Fruit fly (Drosophila melanogaster) whole organism, larva: Measurements from ENCODE around the gene prd.

Experiments
- noc ChIP-seq: fragments of 200-800 bp; sonication (Bioruptor generic); optimal IDR thresholded peaks from 3 replicates; lab custom pipeline; 2019; ENCODE audit warnings: missing biosample characterization, mild to moderate bottlenecking, missing genetic modification characterization, moderate library complexity

The prd gene

dm6 chr2L:12085619-12086171 lies at the start of gene prd:
Gene prd, minus strand, starts transcription at chr2L:12085827.
- TF ChIP-seq noc (tag; lab: Kevin White, UChicago) = no peak

- no peak for TF ChIP-seq noc (tag; lab: Kevin White, UChicago)
These were observed 48.4 kb upstream of the prd start for dm6 chr2L:12134125-12134378.

dm6 chr2L:12133275-12134124 lies 47.9 kb upstream of the prd start, which contains the start of gene rho-6:
Gene rho-6, minus strand, starts transcription at chr2L:12133411.
- TF ChIP-seq noc (tag; lab: Kevin White, UChicago) = no peak

DNA sequence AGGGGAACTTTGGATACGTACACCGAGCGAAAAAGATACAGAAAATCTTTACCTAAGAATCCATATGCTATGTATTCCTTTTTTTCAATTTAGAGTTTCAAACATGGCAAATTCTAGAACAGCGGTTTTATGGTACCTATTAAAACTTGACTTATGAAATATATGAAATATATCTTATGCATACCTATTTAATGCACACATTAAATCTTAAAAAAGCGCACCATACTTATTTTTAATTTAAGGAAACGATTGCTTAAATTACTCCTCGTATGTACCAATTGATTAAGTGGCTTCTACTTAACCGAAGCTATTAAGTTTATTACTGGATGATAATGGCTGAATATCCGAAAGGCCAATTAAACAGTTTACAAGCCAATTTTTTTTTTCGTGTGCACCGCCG lies 34.4 kb upstream of the prd start:
- no peak for TF ChIP-seq noc (tag; lab: Kevin White, UChicago)

DNA sequence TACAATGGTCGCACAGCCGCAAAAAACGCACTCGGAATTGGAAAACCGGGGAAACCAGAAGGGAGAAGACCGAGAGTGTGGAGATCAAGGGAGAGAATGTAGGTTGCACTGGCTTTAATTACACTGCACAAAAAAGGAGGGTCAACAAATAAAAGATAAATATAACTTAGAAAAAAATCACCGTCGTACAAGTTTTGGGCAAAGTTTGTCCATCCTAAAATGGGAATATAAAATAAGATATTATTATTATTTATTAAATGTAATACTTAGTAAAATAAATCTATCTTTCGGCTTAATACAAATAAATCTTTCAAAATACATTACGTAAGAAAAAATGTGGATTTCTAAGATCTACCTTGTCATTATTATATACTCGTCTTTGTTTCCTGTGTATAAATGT lies 30.2 kb upstream of the prd start:
- no peak for TF ChIP-seq noc (tag; lab: Kevin White, UChicago)

- TF ChIP-seq noc (tag; lab: Kevin White, UChicago) = no peak
These were observed 28.5 kb upstream of the prd start, which contains the start of gene CG17211 for dm6 chr2L:12114159-12114558. Gene CG17211, plus strand, starts transcription at chr2L:12114360.

dm6 chr2L:12112943-12113557 lies 27.4 kb upstream of the prd start:
- TF ChIP-seq noc (tag; lab: Kevin White, UChicago) = no peak

dm6 chr2L:12110810-12111209 lies 25.2 kb upstream of the prd start, which contains the start of gene Phae2:
Gene Phae2, plus strand, starts transcription at chr2L:12111110.
- no peak for TF ChIP-seq noc (tag; lab: Kevin White, UChicago)

- peak; percentile 13 for TF ChIP-seq noc (tag; lab: Kevin White, UChicago)
These were observed 23.3 kb upstream of the prd start, which contains the start of the genes Rab6 and Phae1 for dm6 chr2L:12108779-12109564. Gene Rab6, minus strand, starts transcription at chr2L:12109116. Gene Phae1, plus strand, starts transcription at chr2L:12109417.

DNA sequence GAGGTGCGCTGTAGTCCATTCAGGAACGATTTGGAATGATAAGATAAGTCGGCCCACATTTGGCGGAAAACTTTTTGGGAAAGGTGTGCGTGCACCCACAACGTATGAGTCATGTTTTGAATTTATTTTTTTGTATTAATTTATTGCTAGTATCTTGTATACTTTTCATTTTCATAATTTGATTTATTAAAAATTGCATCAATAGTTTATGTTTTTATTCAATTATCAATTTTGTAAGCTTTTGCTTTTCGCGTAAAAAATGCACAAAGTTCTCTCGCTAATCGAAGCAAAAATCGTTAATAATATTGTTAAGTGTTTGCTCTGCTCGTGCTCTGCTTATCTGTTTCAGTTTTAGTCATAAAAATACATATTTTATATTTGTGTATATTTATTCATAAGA lies 21.5 kb upstream of the prd start:
- no peak for TF ChIP-seq noc (tag; lab: Kevin White, UChicago)

dm6 chr2L:12103231-12104210 lies 17.9 kb upstream of the prd start, which contains the start of the genes Patsas and ThrRS:
Gene Patsas, minus strand, starts transcription at chr2L:12103285.
Gene ThrRS, plus strand, starts transcription at chr2L:12103751.
- peak; percentile 71 for TF ChIP-seq noc (tag; lab: Kevin White, UChicago)

DNA sequence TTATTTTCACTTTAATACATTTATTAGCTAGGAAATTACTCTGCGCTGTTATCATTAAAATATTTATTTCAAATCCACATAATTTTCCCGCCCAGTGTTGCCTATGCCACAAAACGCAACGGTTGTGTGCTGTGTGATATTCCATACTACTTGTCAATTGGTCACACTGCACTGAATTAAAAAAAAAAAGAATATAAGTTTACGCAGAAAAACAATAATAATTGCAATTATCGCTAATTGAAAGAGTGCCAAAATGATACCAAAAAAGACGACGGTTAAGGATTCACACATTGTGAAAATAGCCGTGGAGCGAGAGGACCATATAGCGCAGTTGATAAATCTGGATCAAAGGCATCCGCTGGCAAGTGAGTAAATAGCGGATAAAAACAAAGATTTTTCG lies 12.1 kb upstream of the prd start, which contains the start of gene Ced-12:
Gene Ced-12 (plus strand): TSS at position 141 of the 400 bp plus-strand sequence.
- TF ChIP-seq noc (tag; lab: Kevin White, UChicago) = no peak

DNA sequence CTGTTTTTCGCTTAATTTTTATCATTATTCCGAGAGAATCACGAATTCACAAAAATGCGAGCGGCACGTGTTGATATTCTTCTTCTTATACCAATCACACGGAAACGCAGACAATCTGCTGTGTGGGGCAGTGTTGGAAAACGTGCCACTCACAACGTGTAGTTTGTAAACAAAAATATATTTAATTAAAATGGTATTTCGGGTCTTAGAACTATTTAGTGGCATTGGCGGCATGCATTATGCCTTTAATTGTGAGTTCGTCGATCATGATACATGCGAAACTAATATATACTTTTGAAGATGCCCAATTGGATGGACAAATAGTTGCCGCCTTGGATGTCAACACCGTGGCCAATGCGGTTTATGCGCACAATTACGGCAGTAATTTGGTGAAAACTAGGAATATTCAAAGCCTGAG lies 10.8 kb upstream of the prd start, which contains the start of the genes CG6712 and Mt2:
Gene CG6712 (minus strand): TSS at position 116 of the 418 bp plus-strand sequence.
Gene Mt2 (plus strand): TSS at position 130 of the 418 bp plus-strand sequence.
- TF ChIP-seq noc (tag; lab: Kevin White, UChicago) = no peak

dm6 chr2L:12093652-12094051 lies 8.0 kb upstream of the prd start:
- no peak for TF ChIP-seq noc (tag; lab: Kevin White, UChicago)
